Worm (Caenorhabditis elegans) whole organism, midembryonic: ENCODE measurements around the gene F44E2.3.

Experiments used
- cog-1 ChIP-seq: sonication (generic microtip); optimal IDR thresholded peaks from 2 replicates; lab custom pipeline; 2016; ENCODE audit warnings: missing genetic modification characterization, missing compliant biosample characterization
- flt-1 ChIP-seq: fragments of 200-800 bp; sonication (Bioruptor generic); IDR thresholded peaks from 2 replicates; pipeline ENCODE4 v1.3.6; 2022; ENCODE audit warnings: missing genetic modification characterization, missing compliant biosample characterization

DNA sequence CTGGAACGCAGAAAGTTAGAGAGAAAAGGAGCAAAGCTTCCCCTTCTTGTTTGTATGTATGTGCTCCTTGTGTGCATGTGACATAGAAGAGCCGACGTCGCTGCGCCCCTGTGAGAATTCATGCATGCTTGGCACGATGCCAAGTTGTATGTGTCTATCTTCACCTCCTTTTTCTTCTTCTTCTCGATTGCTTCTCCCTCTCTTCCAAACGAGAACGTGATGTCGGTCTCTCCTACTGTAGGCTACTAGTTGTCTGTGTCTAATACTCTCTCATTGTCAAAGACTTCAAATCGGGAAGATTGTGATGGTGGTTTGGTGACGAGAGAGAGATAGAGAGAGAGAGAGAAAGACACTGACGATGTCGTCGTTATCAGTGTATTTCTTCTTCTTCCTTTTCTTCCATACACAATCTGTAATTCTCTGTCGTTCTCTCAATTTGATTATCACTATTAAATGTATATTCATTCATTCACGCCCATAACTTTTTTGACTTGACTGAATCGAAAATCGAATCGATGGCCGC lies 31.8 kb downstream of the F44E2.3 start:
- TF ChIP-seq flt-1 (GFP tag; lab: Robert Waterston, UW) (0 out of 2 replicates have a peak, but pooled peaks have one; percentile 16), cog-1 (tag; lab: Kevin White, UChicago) (no peak)
